Fruit fly (Drosophila melanogaster): ENCODE measurements around the gene CG15282.

The CG15282 gene

DNA sequence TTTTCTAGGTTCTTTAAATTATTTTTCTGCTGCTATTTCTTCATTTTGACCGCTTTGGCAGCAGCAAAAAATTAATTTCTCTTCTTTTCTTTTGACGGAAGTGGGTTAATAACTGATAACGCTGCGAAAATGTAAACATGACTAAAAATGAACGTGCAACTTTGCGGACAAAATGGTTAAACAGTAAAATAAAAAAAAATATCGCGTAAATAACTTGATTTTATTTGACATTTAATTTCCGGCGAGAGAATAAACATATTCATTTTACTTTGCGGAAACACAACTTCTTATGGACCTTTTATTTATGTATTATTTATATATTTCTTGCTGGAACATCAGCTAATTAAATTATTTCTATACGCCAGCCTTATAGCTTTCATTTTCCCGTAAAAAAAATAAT lies 35.6 kb upstream of the CG15282 start:
- TF ChIP-seq toe (GFP tag; optimal IDR thresholded peaks at IDR 0.05) (no peak), CG5204 (GFP tag; optimal IDR thresholded peaks at IDR 0.05) (no peak), CG7045 (GFP tag; optimal IDR thresholded peaks at IDR 0.05) (no peak), CG1620 (GFP tag; optimal IDR thresholded peaks at IDR 0.05) (no peak), CG12768 (GFP tag; optimal IDR thresholded peaks at IDR 0.05) (no peak), cic (GFP tag; optimal IDR thresholded peaks at IDR 0.05) (no peak), CG33017 (tag; optimal IDR thresholded peaks at IDR 0.05) (no peak), bab1 (GFP tag; optimal IDR thresholded peaks at IDR 0.05) (no peak), Mnt (GFP tag; optimal IDR thresholded peaks at IDR 0.05) (no peak), cnc (optimal IDR thresholded peaks at IDR 0.05) (no peak), pad (GFP tag; optimal IDR thresholded peaks at IDR 0.05) (no peak), CG7101 (tag; optimal IDR thresholded peaks at IDR 0.05) (no peak)

dm6 chr2L:14679609-14680008 lies 32.7 kb upstream of the CG15282 start:
- no peak for TF ChIP-seq CG1620 (GFP tag; optimal IDR thresholded peaks at IDR 0.05)
- TF ChIP-seq Mnt (GFP tag; optimal IDR thresholded peaks at IDR 0.05) = no peak
- TF ChIP-seq Hr96 (GFP tag; optimal IDR thresholded peaks at IDR 0.05) = no peak
- TF ChIP-seq kay (GFP tag; ENCODE audit: borderline replicate concordance) = no peak
- no peak for TF ChIP-seq bab1 (GFP tag; optimal IDR thresholded peaks at IDR 0.05)
- TF ChIP-seq ovo (GFP tag; optimal IDR thresholded peaks at IDR 0.05) = no peak
- no peak for TF ChIP-seq tj (GFP tag; optimal IDR thresholded peaks at IDR 0.05)
- TF ChIP-seq CG14711 (tag; optimal IDR thresholded peaks at IDR 0.05) = no peak
- TF ChIP-seq CG12768 (GFP tag; optimal IDR thresholded peaks at IDR 0.05) = no peak
- no peak for TF ChIP-seq toe (GFP tag; optimal IDR thresholded peaks at IDR 0.05)
- no peak for TF ChIP-seq cnc (optimal IDR thresholded peaks at IDR 0.05)
- TF ChIP-seq CG33017 (tag; optimal IDR thresholded peaks at IDR 0.05) = no peak
- no peak for TF ChIP-seq CG7045 (GFP tag; optimal IDR thresholded peaks at IDR 0.05)
- TF ChIP-seq Crg-1 (GFP tag; optimal IDR thresholded peaks at IDR 0.05) = no peak
- TF ChIP-seq Clk (GFP tag; optimal IDR thresholded peaks at IDR 0.05) = no peak
- no peak for TF ChIP-seq CG5204 (GFP tag; optimal IDR thresholded peaks at IDR 0.05)
- TF ChIP-seq CG7101 (tag; optimal IDR thresholded peaks at IDR 0.05) = no peak

DNA sequence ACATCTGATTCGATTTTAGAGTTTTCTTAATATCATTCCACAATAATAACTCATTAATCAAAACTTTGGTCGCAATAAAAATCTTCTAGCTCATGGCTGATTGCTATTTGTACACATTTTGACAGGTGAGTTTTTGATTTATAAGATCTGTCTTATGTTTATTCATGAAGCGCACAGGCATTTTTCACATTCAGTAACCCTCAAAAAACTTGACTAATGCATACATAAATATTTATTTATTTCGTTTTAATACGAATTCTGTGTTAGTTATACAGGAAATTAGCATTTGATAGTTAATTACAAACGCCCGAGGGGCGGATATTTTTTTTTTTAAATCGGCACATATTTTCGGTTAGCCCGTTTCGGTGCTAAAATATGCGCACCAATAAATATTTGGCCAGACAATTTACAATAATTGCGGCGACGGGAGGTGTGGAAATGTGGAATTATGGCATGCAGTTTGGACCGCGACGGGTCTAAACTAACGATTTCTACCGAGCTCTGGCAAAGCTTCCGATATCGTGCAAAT lies 31.8 kb upstream of the CG15282 start:
- no peak for TF ChIP-seq CG5204 (GFP tag; optimal IDR thresholded peaks at IDR 0.05)
- no peak for TF ChIP-seq CG1620 (GFP tag; optimal IDR thresholded peaks at IDR 0.05)
- no peak for TF ChIP-seq bab1 (GFP tag; optimal IDR thresholded peaks at IDR 0.05)
- no peak for TF ChIP-seq kay (GFP tag; ENCODE audit: borderline replicate concordance)
- TF ChIP-seq cic (GFP tag; optimal IDR thresholded peaks at IDR 0.05) = no peak
- no peak for TF ChIP-seq CG7101 (tag; optimal IDR thresholded peaks at IDR 0.05)
- TF ChIP-seq Hr96 (GFP tag; optimal IDR thresholded peaks at IDR 0.05) = no peak
- no peak for TF ChIP-seq CG12768 (GFP tag; optimal IDR thresholded peaks at IDR 0.05)
- TF ChIP-seq Clk (GFP tag; optimal IDR thresholded peaks at IDR 0.05) = no peak
- TF ChIP-seq toe (GFP tag; optimal IDR thresholded peaks at IDR 0.05) = no peak

DNA sequence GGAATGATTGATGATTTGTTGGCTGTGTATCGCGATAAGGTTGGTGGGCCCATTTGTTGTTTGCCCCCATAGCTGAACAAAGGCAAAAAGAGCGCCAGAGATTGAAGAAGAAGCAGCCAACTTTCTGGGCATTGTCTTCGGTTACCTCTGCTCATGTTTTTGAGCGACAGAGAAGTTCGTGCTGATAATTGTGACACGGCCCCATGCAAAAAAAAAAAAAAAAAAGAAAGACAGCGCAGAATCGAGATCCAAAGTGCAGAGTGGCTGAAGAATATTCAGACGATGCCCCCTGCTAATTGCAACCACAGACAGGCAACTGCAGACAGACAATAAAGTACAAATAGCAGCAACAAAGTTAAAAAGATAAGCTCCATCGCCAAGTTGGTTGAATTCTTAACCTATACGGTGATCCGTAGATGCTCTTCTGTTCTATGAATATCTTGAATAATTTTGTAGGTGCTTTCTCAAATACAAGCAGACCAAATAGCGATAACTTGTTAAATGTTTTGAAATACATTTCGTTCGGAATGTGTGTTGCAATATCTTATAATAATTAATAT lies 29.9 kb upstream of the CG15282 start:
- no peak for TF ChIP-seq tj (GFP tag; optimal IDR thresholded peaks at IDR 0.05)
- no peak for TF ChIP-seq CG33017 (tag; optimal IDR thresholded peaks at IDR 0.05)
- no peak for TF ChIP-seq CG7101 (tag; optimal IDR thresholded peaks at IDR 0.05)
- no peak for TF ChIP-seq pad (GFP tag; optimal IDR thresholded peaks at IDR 0.05)
- no peak for TF ChIP-seq Mnt (GFP tag; optimal IDR thresholded peaks at IDR 0.05)
- TF ChIP-seq CG1620 (GFP tag; optimal IDR thresholded peaks at IDR 0.05) = no peak
- no peak for TF ChIP-seq CG14711 (tag; optimal IDR thresholded peaks at IDR 0.05)
- no peak for TF ChIP-seq toe (GFP tag; optimal IDR thresholded peaks at IDR 0.05)
- TF ChIP-seq Hr96 (GFP tag; optimal IDR thresholded peaks at IDR 0.05) = no peak
- no peak for TF ChIP-seq bab1 (GFP tag; optimal IDR thresholded peaks at IDR 0.05)
- no peak for TF ChIP-seq Clk (GFP tag; optimal IDR thresholded peaks at IDR 0.05)
- no peak for TF ChIP-seq Crg-1 (GFP tag; optimal IDR thresholded peaks at IDR 0.05)
- no peak for TF ChIP-seq CG5204 (GFP tag; optimal IDR thresholded peaks at IDR 0.05)
- TF ChIP-seq CG12768 (GFP tag; optimal IDR thresholded peaks at IDR 0.05) = no peak
- TF ChIP-seq ovo (GFP tag; optimal IDR thresholded peaks at IDR 0.05) = no peak
- TF ChIP-seq CG7045 (GFP tag; optimal IDR thresholded peaks at IDR 0.05) = no peak
- TF ChIP-seq CG11617 (GFP tag; optimal IDR thresholded peaks at IDR 0.05) = no peak
- no peak for TF ChIP-seq kay (GFP tag; ENCODE audit: borderline replicate concordance)
- no peak for TF ChIP-seq cic (GFP tag; optimal IDR thresholded peaks at IDR 0.05)
- no peak for TF ChIP-seq cnc (optimal IDR thresholded peaks at IDR 0.05)

DNA sequence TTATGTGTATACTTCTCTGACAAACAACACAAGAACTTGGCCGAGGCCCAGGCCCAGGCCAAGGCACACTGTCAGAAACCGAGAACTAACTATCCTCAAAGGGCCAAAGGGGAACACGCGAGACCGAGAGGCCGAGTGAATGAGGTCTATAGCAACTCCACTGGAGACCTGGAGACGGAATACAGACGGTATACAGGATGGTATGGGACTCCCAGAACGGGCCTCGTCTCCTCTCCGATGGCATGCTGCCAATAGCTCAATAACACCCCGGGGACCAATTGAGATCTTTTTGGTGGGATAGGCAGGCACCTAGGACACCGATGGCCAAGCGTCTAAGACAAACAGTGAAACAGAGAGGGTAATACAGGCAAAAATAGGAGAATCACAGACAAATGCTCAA lies 28.7 kb upstream of the CG15282 start:
- TF ChIP-seq kay (GFP tag; ENCODE audit: borderline replicate concordance) = no peak
- no peak for TF ChIP-seq bab1 (GFP tag; optimal IDR thresholded peaks at IDR 0.05)
- no peak for TF ChIP-seq toe (GFP tag; optimal IDR thresholded peaks at IDR 0.05)
- no peak for TF ChIP-seq CG7101 (tag; optimal IDR thresholded peaks at IDR 0.05)
- no peak for TF ChIP-seq CG33017 (tag; optimal IDR thresholded peaks at IDR 0.05)
- no peak for TF ChIP-seq Clk (GFP tag; optimal IDR thresholded peaks at IDR 0.05)
- TF ChIP-seq CG1620 (GFP tag; optimal IDR thresholded peaks at IDR 0.05) = no peak
- TF ChIP-seq CG7045 (GFP tag; optimal IDR thresholded peaks at IDR 0.05) = no peak
- TF ChIP-seq CG11617 (GFP tag; optimal IDR thresholded peaks at IDR 0.05) = no peak
- no peak for TF ChIP-seq Hr96 (GFP tag; optimal IDR thresholded peaks at IDR 0.05)
- TF ChIP-seq tj (GFP tag; optimal IDR thresholded peaks at IDR 0.05) = no peak
- TF ChIP-seq CG12768 (GFP tag; optimal IDR thresholded peaks at IDR 0.05) = no peak
- no peak for TF ChIP-seq cnc (optimal IDR thresholded peaks at IDR 0.05)
- no peak for TF ChIP-seq cic (GFP tag; optimal IDR thresholded peaks at IDR 0.05)

- TF ChIP-seq bab1 (GFP tag; optimal IDR thresholded peaks at IDR 0.05) = no peak
- TF ChIP-seq cnc (optimal IDR thresholded peaks at IDR 0.05) = no peak
- TF ChIP-seq CG7045 (GFP tag; optimal IDR thresholded peaks at IDR 0.05) = no peak
- no peak for TF ChIP-seq CG11617 (GFP tag; optimal IDR thresholded peaks at IDR 0.05)
- TF ChIP-seq Clk (GFP tag; optimal IDR thresholded peaks at IDR 0.05) = no peak
- TF ChIP-seq CG12768 (GFP tag; optimal IDR thresholded peaks at IDR 0.05) = no peak
- TF ChIP-seq tj (GFP tag; optimal IDR thresholded peaks at IDR 0.05) = no peak
- no peak for TF ChIP-seq CG7101 (tag; optimal IDR thresholded peaks at IDR 0.05)
- no peak for TF ChIP-seq ovo (GFP tag; optimal IDR thresholded peaks at IDR 0.05)
- no peak for TF ChIP-seq pad (GFP tag; optimal IDR thresholded peaks at IDR 0.05)
- TF ChIP-seq kay (GFP tag; ENCODE audit: borderline replicate concordance) = no peak
Observed at dm6 chr2L:14684966-14685365, 27.3 kb upstream of the CG15282 start.
